Fruit fly (Drosophila melanogaster): ENCODE data around the gene ChT.

- TF ChIP-seq gcm2 (GFP tag; optimal IDR thresholded peaks at IDR 0.05): no peak
- no peak for TF ChIP-seq D (optimal IDR thresholded peaks at IDR 0.05)
- no peak for TF ChIP-seq D (GFP tag; optimal IDR thresholded peaks at IDR 0.05)
- TF ChIP-seq zf30C (GFP tag; optimal IDR thresholded peaks at IDR 0.05): no peak
Observed at dm6 chr3R:18669812-18670211, 10.6 kb upstream of the ChT start.
